Worm (Caenorhabditis elegans) whole organism, late embryonic: ENCODE data around the gene pad-2.

Experiments
- ahr-1 ChIP-seq: sonication (generic microtip); optimal IDR thresholded peaks from 2 replicates; lab custom pipeline; 2016; ENCODE audit warnings: missing genetic modification characterization, missing compliant biosample characterization
- ama-1 ChIP-seq: fragments of 150-350 bp; optimal IDR thresholded peaks from 2 replicates; lab custom pipeline; 2014
- ceh-14 ChIP-seq: sonication (generic microtip); optimal IDR thresholded peaks from 2 replicates; lab custom pipeline; 2016; ENCODE audit warnings: missing genotype, missing genetic modification characterization, missing compliant biosample characterization
- ceh-19 ChIP-seq: fragments of 200-800 bp; sonication (Bioruptor generic); optimal IDR thresholded peaks from 2 replicates; lab custom pipeline; 2018; ENCODE audit warnings: mild to moderate bottlenecking, missing genetic modification characterization, missing compliant biosample characterization
- ceh-9 ChIP-seq: sonication (generic microtip); optimal IDR thresholded peaks from 2 replicates; lab custom pipeline; 2016; ENCODE audit warnings: mild to moderate bottlenecking, missing genetic modification characterization, inconsistent platforms, missing compliant biosample characterization
- hlh-6 ChIP-seq: sonication (generic microtip); optimal IDR thresholded peaks from 2 replicates; lab custom pipeline; 2016; ENCODE audit warnings: missing genotype, missing genetic modification characterization, missing compliant biosample characterization
- nfya-1 ChIP-seq: sonication (generic microtip); optimal IDR thresholded peaks from 2 replicates; lab custom pipeline; 2017; ENCODE audit warnings: missing genetic modification characterization, mild to moderate bottlenecking, missing compliant biosample characterization, antibody characterized with exemption, moderate library complexity
- nhr-11 ChIP-seq: fragments of 150-350 bp; optimal IDR thresholded peaks from 2 replicates; lab custom pipeline; 2014; ENCODE audit warnings: missing biosample characterization, missing genetic modification characterization
- sox-4 ChIP-seq: sonication (generic microtip); optimal IDR thresholded peaks from 2 replicates; lab custom pipeline; 2017; ENCODE audit warnings: mild to moderate bottlenecking, missing genetic modification characterization, inconsistent platforms, missing compliant biosample characterization
- syd-9 ChIP-seq: sonication (generic microtip); optimal IDR thresholded peaks from 2 replicates; lab custom pipeline; 2016; ENCODE audit warnings: mild to moderate bottlenecking, missing genetic modification characterization, moderate library complexity, missing compliant biosample characterization

DNA sequence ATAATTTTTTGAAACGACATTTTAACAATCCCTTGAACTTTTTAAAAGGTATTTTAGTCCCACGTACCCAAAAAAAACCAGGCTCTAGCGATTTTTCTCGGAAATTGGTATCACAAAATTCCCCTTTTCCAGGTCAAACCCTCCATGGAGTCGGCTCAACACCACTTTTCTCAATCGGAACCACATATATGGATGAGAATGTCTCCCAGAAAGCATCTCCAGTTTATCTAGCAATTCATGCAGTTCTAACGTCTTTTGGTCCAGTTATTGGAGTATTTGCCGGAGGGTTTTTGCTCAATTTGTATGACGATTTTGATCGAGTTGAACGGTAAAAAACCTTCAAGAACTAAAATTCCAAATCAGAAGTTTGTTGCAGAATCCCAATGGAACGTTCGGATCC, 38.9 kb upstream of the pad-2 start:
- TF ChIP-seq ama-1: no peak
- no peak for TF ChIP-seq ceh-19 (GFP tag; lab: Kevin White, UChicago)
- TF ChIP-seq sox-4 (tag; lab: Kevin White, UChicago): no peak
- TF ChIP-seq syd-9 (tag; lab: Kevin White, UChicago): no peak
- TF ChIP-seq nfya-1: no peak
- no peak for TF ChIP-seq ceh-14 (tag; lab: Kevin White, UChicago)
- no peak for TF ChIP-seq hlh-6 (tag; lab: Kevin White, UChicago)
- no peak for TF ChIP-seq ceh-9 (tag; lab: Kevin White, UChicago)
- TF ChIP-seq ahr-1 (tag; lab: Kevin White, UChicago): no peak
- TF ChIP-seq nhr-11 (tag; lab: Kevin White, UChicago): no peak
